Worm (Caenorhabditis elegans) whole organism, L1 larva: ENCODE results near the gene irk-2.

Experiments
- aly-2 ChIP-seq: fragments of 150-350 bp; optimal IDR thresholded peaks from 2 replicates; lab custom pipeline; 2014; ENCODE audit warnings: missing biosample characterization, missing genetic modification characterization
- elt-2 ChIP-seq: sonication (generic microtip); optimal IDR thresholded peaks from 2 replicates; lab custom pipeline; 2016; ENCODE audit warnings: missing genetic modification characterization, mild to moderate bottlenecking, inconsistent platforms, missing compliant biosample characterization, missing genetic modification reagents
- hlh-17 ChIP-seq: fragments of 200-800 bp; sonication (Bioruptor generic); optimal IDR thresholded peaks from 2 replicates; lab custom pipeline; 2018; ENCODE audit warnings: missing genetic modification characterization, mild to moderate bottlenecking, missing compliant biosample characterization, moderate library complexity, borderline replicate concordance
- irx-1 ChIP-seq: sonication (generic microtip); optimal IDR thresholded peaks from 2 replicates; lab custom pipeline; 2016; ENCODE audit warnings: missing genetic modification characterization, missing compliant biosample characterization
- jun-1 ChIP-seq: fragments of 150-350 bp; optimal IDR thresholded peaks from 2 replicates; lab custom pipeline; 2014; ENCODE audit warnings: missing biosample characterization, missing genetic modification reagents, missing genetic modification characterization
- mdl-1 ChIP-seq, 2 experiments: fragments of 150-350 bp; optimal IDR thresholded peaks; 2 replicates each; lab custom pipeline; 2014 to 2017; ENCODE audit warnings: missing biosample characterization in 2 of 2, missing genetic modification characterization in 2 of 2, inconsistent platforms in 1 of 2
- nhr-76 ChIP-seq: sonication (generic microtip); optimal IDR thresholded peaks from 2 replicates; lab custom pipeline; 2017; ENCODE audit warnings: missing biosample characterization, missing genetic modification characterization
- pax-3 ChIP-seq: fragments of 200-800 bp; sonication (Bioruptor generic); optimal IDR thresholded peaks from 2 replicates; lab custom pipeline; 2018; ENCODE audit warnings: mild to moderate bottlenecking, missing genetic modification characterization, moderate library complexity, missing compliant biosample characterization
- skn-1 ChIP-seq: fragments of 150-350 bp; optimal IDR thresholded peaks from 2 replicates; lab custom pipeline; 2014; ENCODE audit warnings: missing biosample characterization, missing genetic modification characterization
- tbx-2 ChIP-seq: sonication (generic microtip); optimal IDR thresholded peaks from 2 replicates; lab custom pipeline; 2016; ENCODE audit warnings: missing genetic modification characterization, missing compliant biosample characterization
- xbp-1 ChIP-seq: sonication (generic microtip); optimal IDR thresholded peaks from 2 replicates; lab custom pipeline; 2016; ENCODE audit warnings: missing genetic modification characterization, missing compliant biosample characterization
- ztf-4 ChIP-seq: fragments of 150-350 bp; optimal IDR thresholded peaks from 2 replicates; lab custom pipeline; 2014; ENCODE audit warnings: missing biosample characterization, missing genetic modification characterization

irk-2 gene

ce11 chrX:654804-655203, 59.5 kb downstream of the irk-2 start, which contains the start of gene ifc-2:
ifc-2 (minus strand) TSS chrX:654904.
- TF ChIP-seq hlh-17 (GFP tag; lab: Kevin White, UChicago): no peak
- TF ChIP-seq skn-1 (tag; lab: Kevin White, UChicago): no peak
- no peak for TF ChIP-seq xbp-1 (tag; lab: Kevin White, UChicago)
- TF ChIP-seq nhr-76 (tag; lab: Kevin White, UChicago): no peak
- no peak for TF ChIP-seq jun-1 (tag; lab: Kevin White, UChicago)
- no peak for TF ChIP-seq mdl-1 (tag; optimal IDR thresholded peaks at IDR 0.05; lab: Kevin White, UChicago)
- TF ChIP-seq aly-2 (tag; lab: Kevin White, UChicago): no peak
- no peak for TF ChIP-seq ztf-4 (tag; lab: Kevin White, UChicago)
- TF ChIP-seq pax-3: no peak
- TF ChIP-seq elt-2: no peak
- TF ChIP-seq tbx-2 (tag; lab: Kevin White, UChicago): no peak
- TF ChIP-seq irx-1 (tag; lab: Kevin White, UChicago): no peak
